Fruit fly (Drosophila melanogaster) whole organism, embryonic: Measurements from ENCODE around the gene Csk.

Experiments used
- Abd-B ChIP-seq: fragments of 200-800 bp; sonication (Bioruptor generic); optimal IDR thresholded peaks from 2 replicates; lab custom pipeline; 2018; ENCODE audit warnings: missing biosample characterization, mild to moderate bottlenecking, missing genetic modification characterization, moderate library complexity
- BtbVII ChIP-seq: fragments of 200-800 bp; sonication (Bioruptor generic); optimal IDR thresholded peaks from 3 replicates; lab custom pipeline; 2017; ENCODE audit warnings: missing biosample characterization, mild to moderate bottlenecking, missing genetic modification characterization
- CG12219 ChIP-seq: fragments of 200-800 bp; sonication (Bioruptor generic); optimal IDR thresholded peaks from 3 replicates; lab custom pipeline; 2018; ENCODE audit warnings: missing biosample characterization, mild to moderate bottlenecking, missing genetic modification characterization
- CG13287 ChIP-seq: fragments of 200-800 bp; sonication (Bioruptor generic); IDR thresholded peaks from 2 replicates; pipeline ENCODE4 v1.3.6; 2022; ENCODE audit warnings: missing biosample characterization, missing genetic modification characterization; ENCODE audit not compliant: partially characterized antibody
- CG13296 ChIP-seq: fragments of 200-800 bp; sonication (Bioruptor generic); optimal IDR thresholded peaks from 3 replicates; lab custom pipeline; 2018; ENCODE audit warnings: missing biosample characterization, mild to moderate bottlenecking, missing genetic modification characterization
- CG17328 ChIP-seq: fragments of 200-800 bp; sonication (Bioruptor generic); IDR thresholded peaks from 2 replicates; pipeline ENCODE4 v1.3.6; 2022; ENCODE audit warnings: missing biosample characterization, missing genetic modification characterization
- CG17385 ChIP-seq: fragments of 200-800 bp; sonication (Bioruptor generic); optimal IDR thresholded peaks from 3 replicates; lab custom pipeline; 2018; ENCODE audit warnings: missing biosample characterization, mild to moderate bottlenecking, missing genetic modification characterization
- CG1832 ChIP-seq: fragments of 200-800 bp; sonication (Bioruptor generic); optimal IDR thresholded peaks from 2 replicates; lab custom pipeline; 2017; ENCODE audit warnings: missing biosample characterization, mild to moderate bottlenecking, missing genetic modification characterization, inconsistent platforms
- CG30431 ChIP-seq: fragments of 200-800 bp; sonication (Bioruptor generic); optimal IDR thresholded peaks from 2 replicates; lab custom pipeline; 2017; ENCODE audit warnings: missing biosample characterization, missing genetic modification characterization
- CG3281 ChIP-seq: fragments of 200-800 bp; sonication (Bioruptor generic); optimal IDR thresholded peaks from 3 replicates; lab custom pipeline; 2017; ENCODE audit warnings: missing biosample characterization, mild to moderate bottlenecking, missing genetic modification characterization
- CG3407 ChIP-seq: fragments of 200-800 bp; sonication (Bioruptor generic); optimal IDR thresholded peaks from 2 replicates; lab custom pipeline; 2018; ENCODE audit warnings: missing biosample characterization, mild to moderate bottlenecking, missing genetic modification characterization
- CG3726 ChIP-seq: fragments of 200-800 bp; sonication (Bioruptor generic); IDR thresholded peaks from 3 replicates; pipeline ENCODE4, ENCODE4 v1.3.6; 2022; ENCODE audit warnings: missing biosample characterization, missing genetic modification characterization
- CG4617 ChIP-seq: fragments of 200-800 bp; sonication (Bioruptor generic); optimal IDR thresholded peaks from 3 replicates; lab custom pipeline; 2016; ENCODE audit warnings: missing biosample characterization, missing genetic modification characterization, borderline replicate concordance
- CG6765 ChIP-seq: fragments of 200-800 bp; sonication (Bioruptor generic); optimal IDR thresholded peaks from 3 replicates; lab custom pipeline; 2017; ENCODE audit warnings: missing biosample characterization, mild to moderate bottlenecking, missing genetic modification characterization
- CG7556 ChIP-seq: fragments of 200-800 bp; sonication (Bioruptor generic); optimal IDR thresholded peaks from 2 replicates; lab custom pipeline; 2017; ENCODE audit warnings: missing biosample characterization, mild to moderate bottlenecking, missing genetic modification characterization
- CG7839 ChIP-seq: fragments of 200-800 bp; sonication (Bioruptor generic); optimal IDR thresholded peaks from 3 replicates; lab custom pipeline; 2018; ENCODE audit warnings: missing biosample characterization, mild to moderate bottlenecking, missing genetic modification characterization, moderate library complexity
- CG8359 ChIP-seq: fragments of 200-800 bp; sonication (Bioruptor generic); optimal IDR thresholded peaks from 2 replicates; lab custom pipeline; 2017; ENCODE audit warnings: missing biosample characterization, mild to moderate bottlenecking, missing genetic modification characterization, borderline replicate concordance
- CG9817 ChIP-seq: fragments of 200-800 bp; sonication (Bioruptor generic); optimal IDR thresholded peaks from 2 replicates; lab custom pipeline; 2018; ENCODE audit warnings: missing biosample characterization, mild to moderate bottlenecking, missing genetic modification characterization, moderate library complexity
- Dbx ChIP-seq: fragments of 200-800 bp; sonication (Bioruptor generic); IDR thresholded peaks from 3 replicates; pipeline ENCODE4 v1.3.6; 2022; ENCODE audit warnings: missing biosample characterization, missing genetic modification characterization
- Doc3 ChIP-seq: fragments of 200-800 bp; sonication (Bioruptor generic); IDR thresholded peaks from 3 replicates; pipeline ENCODE4 v1.3.6; 2022; ENCODE audit warnings: missing biosample characterization, missing genetic modification characterization; ENCODE audit not compliant: partially characterized antibody
- Dref ChIP-seq: fragments of 200-800 bp; sonication (Bioruptor generic); IDR thresholded peaks from 2 replicates; pipeline ENCODE4 v1.3.6; 2022; ENCODE audit warnings: missing biosample characterization, missing genetic modification characterization
- Eip74EF ChIP-seq, 2 experiments: fragments of 200-800 bp in 1 of 2; fragments of >200 bp in 1 of 2; sonication (Bioruptor generic) in 1 of 2; optimal IDR thresholded peaks; 2 replicates each; lab custom pipeline; 2017 to 2019; ENCODE audit warnings: missing biosample characterization in 2 of 2, missing genetic modification characterization in 2 of 2, mild to moderate bottlenecking in 1 of 2, moderate library complexity in 1 of 2
- Fer3 ChIP-seq: fragments of 200-800 bp; sonication (Bioruptor generic); optimal IDR thresholded peaks from 2 replicates; lab custom pipeline; 2018; ENCODE audit warnings: missing biosample characterization, mild to moderate bottlenecking, missing genetic modification characterization, moderate library complexity
- MBD-R2 ChIP-seq: fragments of 200-800 bp; sonication (Bioruptor generic); IDR thresholded peaks from 2 replicates; pipeline ENCODE4 v1.3.6; 2022; ENCODE audit warnings: missing biosample characterization, missing genetic modification characterization
- Mes4 ChIP-seq: fragments of 200-800 bp; sonication (Bioruptor generic); optimal IDR thresholded peaks from 2 replicates; lab custom pipeline; 2016; ENCODE audit warnings: missing biosample characterization, missing genetic modification characterization
- Nf-YC ChIP-seq: fragments of 200-800 bp; optimal IDR thresholded peaks from 3 replicates; lab custom pipeline; 2019; ENCODE audit warnings: missing biosample characterization, mild to moderate bottlenecking, missing genetic modification characterization, moderate library complexity
- Rx ChIP-seq: fragments of 200-800 bp; sonication (Bioruptor generic); IDR thresholded peaks from 2 replicates; pipeline ENCODE4 v1.3.6; 2022; ENCODE audit warnings: missing biosample characterization, missing genetic modification characterization
- Six4 ChIP-seq: fragments of 200-800 bp; sonication (Bioruptor generic); optimal IDR thresholded peaks from 2 replicates; lab custom pipeline; 2016; ENCODE audit warnings: missing biosample characterization, missing genetic modification characterization
- Stat92E ChIP-seq, 3 experiments: fragments of >200 bp in 2 of 3; fragments of 200-800 bp in 1 of 3; sonication (Bioruptor generic) in 1 of 3; optimal IDR thresholded peaks; 2 replicates each; lab custom pipeline; 2017 to 2019; ENCODE audit warnings: missing biosample characterization in 3 of 3, missing genetic modification characterization in 3 of 3, mild to moderate bottlenecking in 1 of 3, moderate library complexity in 1 of 3
- emc ChIP-seq: fragments of 200-800 bp; sonication (Bioruptor generic); optimal IDR thresholded peaks from 2 replicates; lab custom pipeline; 2016; ENCODE audit warnings: missing biosample characterization, missing genetic modification characterization
- eve ChIP-seq, 2 experiments: fragments of >200 bp; optimal IDR thresholded peaks; 2 replicates each; lab custom pipeline; 2017; ENCODE audit warnings: missing biosample characterization in 2 of 2, missing genetic modification characterization in 2 of 2
- ewg ChIP-seq: fragments of 200-800 bp; sonication (Bioruptor generic); optimal IDR thresholded peaks from 3 replicates; lab custom pipeline; 2017; ENCODE audit warnings: mild to moderate bottlenecking, missing biosample characterization, missing genetic modification reagents, missing genetic modification characterization
- eyg ChIP-seq: fragments of 200-800 bp; sonication (Bioruptor generic); optimal IDR thresholded peaks from 3 replicates; lab custom pipeline; 2016; ENCODE audit warnings: missing biosample characterization, missing genetic modification characterization
- fu2 ChIP-seq: fragments of 200-800 bp; sonication (Bioruptor generic); optimal IDR thresholded peaks from 2 replicates; lab custom pipeline; 2016; ENCODE audit warnings: missing biosample characterization, missing genetic modification characterization
- gce ChIP-seq: fragments of 200-800 bp; sonication (Bioruptor generic); IDR thresholded peaks from 3 replicates; pipeline ENCODE4 v1.3.6; 2022; ENCODE audit warnings: missing biosample characterization, missing genetic modification characterization
- inv ChIP-seq: fragments of 200-800 bp; sonication (Bioruptor generic); IDR thresholded peaks from 2 replicates; pipeline ENCODE4 v1.3.6; 2022; ENCODE audit warnings: missing biosample characterization, missing genetic modification characterization; ENCODE audit not compliant: partially characterized antibody
- oc ChIP-seq: fragments of 200-800 bp; sonication (Bioruptor generic); optimal IDR thresholded peaks from 2 replicates; lab custom pipeline; 2018; ENCODE audit warnings: missing biosample characterization, mild to moderate bottlenecking, missing genetic modification characterization, moderate library complexity
- repo ChIP-seq: fragments of 200-800 bp; sonication (Bioruptor generic); optimal IDR thresholded peaks from 2 replicates; lab custom pipeline; 2016; ENCODE audit warnings: missing biosample characterization, missing genetic modification characterization
- sim ChIP-seq: fragments of 200-800 bp; sonication (Bioruptor generic); IDR thresholded peaks from 2 replicates; pipeline ENCODE4 v1.3.6; 2022; ENCODE audit warnings: missing biosample characterization, missing genetic modification characterization
- sna ChIP-seq: fragments of 200-800 bp; sonication (Bioruptor generic); IDR thresholded peaks from 2 replicates; pipeline ENCODE4 v1.3.6; 2022; ENCODE audit warnings: missing biosample characterization, missing genetic modification characterization; ENCODE audit not compliant: partially characterized antibody
- so ChIP-seq: fragments of 200-800 bp; sonication (Bioruptor generic); IDR thresholded peaks from 3 replicates; pipeline ENCODE4 v1.3.6; 2022; ENCODE audit warnings: missing biosample characterization, missing genetic modification characterization
- sob ChIP-seq: fragments of 200-800 bp; sonication (Bioruptor generic); IDR thresholded peaks from 2 replicates; pipeline ENCODE4 v1.3.6; 2022; ENCODE audit warnings: missing biosample characterization, missing genetic modification characterization
- sr ChIP-seq: fragments of 200-800 bp; sonication (Bioruptor generic); IDR thresholded peaks from 3 replicates; pipeline ENCODE4 v1.3.6; 2022; ENCODE audit warnings: missing biosample characterization, missing genetic modification characterization
- trem ChIP-seq: fragments of 200-800 bp; optimal IDR thresholded peaks from 3 replicates; lab custom pipeline; 2019; ENCODE audit warnings: missing biosample characterization, mild to moderate bottlenecking, missing genetic modification characterization, moderate library complexity
- trh ChIP-seq: fragments of 200-800 bp; sonication (Bioruptor generic); optimal IDR thresholded peaks from 2 replicates; lab custom pipeline; 2016; ENCODE audit warnings: missing biosample characterization, missing genetic modification characterization
- vfl ChIP-seq: fragments of 200-800 bp; sonication (Bioruptor generic); optimal IDR thresholded peaks from 2 replicates; lab custom pipeline; 2016; ENCODE audit warnings: missing biosample characterization, missing genetic modification characterization
- vvl ChIP-seq: fragments of 200-800 bp; sonication (Bioruptor generic); IDR thresholded peaks from 2 replicates; pipeline ENCODE4 v1.3.6; 2022; ENCODE audit warnings: missing biosample characterization, missing genetic modification characterization
- wdn ChIP-seq: fragments of 200-800 bp; sonication (Bioruptor generic); IDR thresholded peaks from 2 replicates; pipeline ENCODE4 v1.3.6; 2022; ENCODE audit warnings: missing biosample characterization, missing genetic modification characterization

Gene Csk

DNA sequence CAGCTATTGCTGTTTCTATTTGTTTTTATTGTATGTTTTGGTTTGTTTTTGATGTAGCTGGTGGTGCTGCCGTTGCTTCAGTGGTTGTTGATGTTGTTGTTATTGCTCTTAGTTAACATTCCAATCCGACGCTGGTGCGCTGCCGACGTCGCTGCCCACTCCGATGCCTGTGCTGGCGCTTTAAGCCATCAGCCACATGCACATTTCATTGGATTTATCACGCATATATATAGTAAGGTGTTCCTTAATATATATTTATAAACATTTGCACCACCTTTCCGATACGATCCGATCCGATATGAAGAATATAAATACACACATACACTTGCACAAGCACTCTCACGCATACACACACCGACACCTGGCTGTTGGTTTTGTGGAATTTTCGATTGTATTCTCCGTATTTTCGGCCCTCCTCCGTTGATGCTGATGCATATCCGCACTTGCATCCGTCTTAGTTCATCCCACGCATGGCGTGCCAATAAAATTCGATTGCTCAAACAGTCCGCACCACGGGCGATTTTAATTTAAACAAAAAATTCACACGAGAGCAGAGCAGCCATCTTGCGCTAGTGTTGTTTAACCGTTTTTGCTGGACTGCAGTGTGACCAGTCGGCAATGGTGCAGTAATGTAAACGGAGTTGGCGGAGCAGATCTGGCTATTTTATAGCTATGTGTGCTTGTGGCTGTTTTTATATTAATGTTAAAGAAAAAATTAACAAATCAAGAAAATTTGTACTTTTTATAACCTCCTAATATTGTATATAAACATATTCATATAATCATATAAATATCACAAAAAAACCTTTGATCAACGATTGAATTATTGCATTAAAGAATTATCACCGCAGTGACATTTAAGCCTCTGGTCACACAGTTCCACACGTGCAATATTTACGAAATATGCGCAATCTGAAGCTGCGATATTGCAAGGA, at the start of gene Csk, which contains the start of gene Elp1 (continued):
- no peak for TF ChIP-seq BtbVII (GFP tag; lab: Kevin White, UChicago)
- TF ChIP-seq MBD-R2 (GFP tag; lab: Robert Waterston, UW), result peak; percentile 52
- peak; percentile 65 for TF ChIP-seq Nf-YC (tag; lab: Kevin White, UChicago)
- TF ChIP-seq Rx (GFP tag; lab: Robert Waterston, UW), result no peak
- peak; percentile 19 for TF ChIP-seq fu2 (GFP tag; lab: Kevin White, UChicago)
- peak; percentile 47; the same call in 1 of the 2 replicates for TF ChIP-seq sob (GFP tag; lab: Robert Waterston, UW)
- no peak for TF ChIP-seq wdn
- TF ChIP-seq CG7556, result peak; percentile 41
- TF ChIP-seq Dbx (GFP tag; lab: Robert Waterston, UW), result peak; percentile 67; the same call in 1 of the 3 replicates
- peak; percentile 26 for TF ChIP-seq CG30431 (GFP tag; lab: Kevin White, UChicago)
- TF ChIP-seq sr (GFP tag; lab: Robert Waterston, UW), result peak; percentile 80
- TF ChIP-seq CG12219 (GFP tag; lab: Kevin White, UChicago), result no peak
- TF ChIP-seq CG3407 (GFP tag; lab: Kevin White, UChicago), result peak; percentile 17
- TF ChIP-seq Eip74EF (GFP tag; optimal IDR thresholded peaks at IDR 0.05; lab: Kevin White, UChicago), result peak in 1 of 2 experiments; percentile 20
- TF ChIP-seq Doc3 (GFP tag; lab: Robert Waterston, UW), result no peak
- TF ChIP-seq eve (GFP tag; optimal IDR thresholded peaks at IDR 0.05; lab: Kevin White, UChicago), result peak in 1 of 2 experiments; percentile 50
- TF ChIP-seq vvl, result peak; percentile 61
- no peak for TF ChIP-seq trh
- peak; percentile 20 for TF ChIP-seq CG3281
- TF ChIP-seq CG13296 (GFP tag; lab: Kevin White, UChicago), result peak; percentile 47
- TF ChIP-seq CG3726, result no peak
- TF ChIP-seq CG6765 (GFP tag; lab: Kevin White, UChicago), result no peak
- no peak for TF ChIP-seq Six4
- TF ChIP-seq gce (GFP tag; lab: Robert Waterston, UW), result no peak
- TF ChIP-seq vfl (GFP tag; lab: Kevin White, UChicago), result no peak
- no peak for TF ChIP-seq CG8359
- no peak for TF ChIP-seq so (GFP tag; lab: Robert Waterston, UW)
- TF ChIP-seq CG4617, result peak; percentile 79
- TF ChIP-seq CG1832 (GFP tag; lab: Kevin White, UChicago), result no peak
- TF ChIP-seq inv (GFP tag; lab: Robert Waterston, UW), result peak; percentile 37; the same call in 1 of the 2 replicates
- peak; percentile 59 for TF ChIP-seq Abd-B (GFP tag; lab: Kevin White, UChicago)
- no peak for TF ChIP-seq sim (GFP tag; lab: Robert Waterston, UW)
- TF ChIP-seq Stat92E (GFP tag; optimal IDR thresholded peaks at IDR 0.05; lab: Kevin White, UChicago), result peak in 1 of 3 experiments; percentile 8
- TF ChIP-seq CG17385 (GFP tag; lab: Kevin White, UChicago), result peak; percentile 45
- TF ChIP-seq CG9817, result peak; percentile 58
- TF ChIP-seq trem (tag; lab: Kevin White, UChicago), result peak; percentile 68
- TF ChIP-seq eyg, result no peak
- peak; percentile 64 for TF ChIP-seq CG7839 (tag; lab: Kevin White, UChicago)
- TF ChIP-seq Fer3 (tag; lab: Kevin White, UChicago), result peak; percentile 59
- no peak for TF ChIP-seq repo (GFP tag; lab: Kevin White, UChicago)
- TF ChIP-seq ewg (GFP tag; lab: Kevin White, UChicago), result peak; percentile 73
- no peak for TF ChIP-seq sna (GFP tag; lab: Robert Waterston, UW)
- no peak for TF ChIP-seq CG17328
- TF ChIP-seq Dref, result peak; percentile 30; the same call in 1 of the 2 replicates
- no peak; the same call in none of the 2 replicates for TF ChIP-seq CG13287
- TF ChIP-seq Mes4, result no peak
- no peak for TF ChIP-seq emc
- TF ChIP-seq oc (tag; lab: Kevin White, UChicago), result no peak
